Worm (Caenorhabditis elegans) whole organism, L4/young adult: Measurements from ENCODE around the gene CD4.11.

Experiments used
- W03F9.2 ChIP-seq: fragments of 150-350 bp; optimal IDR thresholded peaks from 2 replicates; lab custom pipeline; 2014; ENCODE audit warnings: missing biosample characterization, missing genetic modification characterization
- dao-5 ChIP-seq: sonication (generic microtip); optimal IDR thresholded peaks from 2 replicates; lab custom pipeline; 2016; ENCODE audit warnings: missing genotype, missing genetic modification characterization, moderate library complexity, missing compliant biosample characterization
- him-1 ChIP-seq: sonication (generic microtip); optimal IDR thresholded peaks from 2 replicates; lab custom pipeline; 2016; ENCODE audit warnings: missing genotype, missing genetic modification reagents, missing genetic modification characterization, missing compliant biosample characterization

DNA sequence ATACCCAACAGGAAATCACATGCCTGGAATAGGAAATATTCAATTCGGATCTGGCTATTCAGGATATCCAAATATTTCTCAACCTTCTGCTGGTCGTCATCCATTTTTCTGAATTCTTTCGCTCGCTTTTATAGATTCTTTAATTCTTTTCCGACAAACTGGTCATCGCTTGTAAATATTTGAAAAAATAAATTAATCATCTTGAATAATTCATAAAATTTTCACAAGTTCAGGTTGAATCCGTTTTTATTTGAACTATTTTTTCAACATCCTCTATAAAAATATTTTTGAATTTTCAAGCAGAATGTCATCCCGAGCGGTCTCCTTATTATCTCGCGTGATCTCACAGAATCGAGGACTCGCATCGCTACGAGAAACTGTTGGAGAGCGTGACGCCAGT lies 8.5 kb downstream of the CD4.11 start, which contains the start of gene mrpl-48:
- TF ChIP-seq him-1 (tag; lab: Kevin White, UChicago) (no peak), W03F9.2 (tag; lab: Kevin White, UChicago) (no peak), dao-5 (no peak)
